Fruit fly (Drosophila melanogaster) whole organism, wandering third instar larva: ENCODE data around the gene FoxL1.

Experiments used
- pan ChIP-seq: fragments of >200 bp; optimal IDR thresholded peaks from 2 replicates; lab custom pipeline; 2017
- sv ChIP-seq: fragments of 200-800 bp; sonication (Bioruptor generic); optimal IDR thresholded peaks from 3 replicates; lab custom pipeline; 2016; ENCODE audit warnings: missing biosample characterization, missing genetic modification characterization
- woc ChIP-seq: sonication (Bioruptor generic); optimal IDR thresholded peaks from 2 replicates; lab custom pipeline; 2016; ENCODE audit warnings: missing biosample characterization, mild to moderate bottlenecking, missing genetic modification characterization

- no peak for TF ChIP-seq woc
- no peak for TF ChIP-seq sv
- TF ChIP-seq pan (lab: Kevin White, UChicago), result no peak
Measured at dm6 chr3L:4014349-4014748, 4.3 kb upstream of the FoxL1 start.
